Worm (Caenorhabditis elegans): ENCODE data around the gene frpr-6.

DNA sequence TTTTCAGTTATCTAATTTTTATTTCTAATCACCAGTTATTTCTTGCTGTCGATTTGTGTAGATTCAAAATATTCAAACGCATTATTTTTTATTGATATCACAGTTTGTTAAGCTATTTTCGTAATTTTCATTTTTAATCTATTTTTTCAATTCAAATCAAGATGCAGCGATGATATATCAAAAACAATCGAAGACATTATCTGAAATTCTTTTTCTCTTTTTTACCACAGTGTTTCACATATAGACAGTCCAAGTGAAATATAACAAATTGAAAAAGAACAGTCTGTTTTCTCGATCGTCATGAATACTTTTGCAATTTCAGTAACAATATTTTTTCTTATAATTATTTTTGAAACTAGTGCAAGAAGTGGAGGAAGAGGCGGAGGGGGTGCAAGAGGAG, 24.4 kb upstream of the frpr-6 start, which contains the start of gene F21C10.5:
- TF ChIP-seq egl-18 (GFP tag; IDR thresholded peaks at IDR 0.05) (no peak), C17E4.6 (GFP tag; IDR thresholded peaks at IDR 0.05) (no peak), dpff-1 (tag; optimal IDR thresholded peaks at IDR 0.05) (no peak), snpc-1.1 (tag; optimal IDR thresholded peaks at IDR 0.05; ENCODE audit: insufficient read depth) (no peak), Y67H2A.10 (GFP tag; conservative IDR thresholded peaks at IDR 0.05) (no peak), unc-62 (GFP tag; optimal IDR thresholded peaks at IDR 0.05) (no peak), ceh-79 (tag; optimal IDR thresholded peaks at IDR 0.05) (no peak), hrde-1 (tag; optimal IDR thresholded peaks at IDR 0.05; ENCODE audit: borderline replicate concordance) (no peak), sea-2 (GFP tag; IDR thresholded peaks at IDR 0.05) (no peak), repo-1 (tag; optimal IDR thresholded peaks at IDR 0.05) (no peak), Y53G8AR.9 (GFP tag; conservative IDR thresholded peaks at IDR 0.05) (no peak), bed-1 (GFP tag; IDR thresholded peaks at IDR 0.05) (no peak), atf-7 (tag; optimal IDR thresholded peaks at IDR 0.05) (no peak)
